Fruit fly (Drosophila melanogaster) whole organism, pupa: Measurements from ENCODE around the gene rudhira.
A peak's percentile ranks its signal among the peaks of the same experiment; 100 is the strongest.

Source experiments
- CG10348 ChIP-seq: fragments of 200-800 bp; sonication (Bioruptor generic); IDR thresholded peaks from 2 replicates; pipeline ENCODE4 v1.3.6; 2022; ENCODE audit warnings: missing biosample characterization, missing genetic modification characterization
- CG13204 ChIP-seq: fragments of 200-800 bp; sonication (Bioruptor generic); optimal IDR thresholded peaks from 2 replicates; lab custom pipeline; 2018; ENCODE audit warnings: missing biosample characterization, mild to moderate bottlenecking, missing genetic modification characterization, moderate library complexity
- CG14655 ChIP-seq: fragments of 200-800 bp; sonication (Bioruptor generic); optimal IDR thresholded peaks from 3 replicates; lab custom pipeline; 2017; ENCODE audit warnings: mild to moderate bottlenecking, missing biosample characterization, missing genetic modification reagents, missing genetic modification characterization
- CG15710 ChIP-seq: fragments of 200-800 bp; sonication (Bioruptor generic); optimal IDR thresholded peaks from 2 replicates; lab custom pipeline; 2018; ENCODE audit warnings: missing biosample characterization, mild to moderate bottlenecking, missing genetic modification characterization, moderate library complexity
- CG17806 ChIP-seq: fragments of 200-800 bp; sonication (Bioruptor generic); optimal IDR thresholded peaks from 2 replicates; lab custom pipeline; 2018; ENCODE audit warnings: missing biosample characterization, mild to moderate bottlenecking, missing genetic modification characterization, moderate library complexity
- CG32121 ChIP-seq: fragments of 200-800 bp; sonication (Bioruptor generic); IDR thresholded peaks from 2 replicates; pipeline ENCODE4 v1.3.6; 2022; ENCODE audit warnings: missing biosample characterization, missing genetic modification characterization
- CG34367 ChIP-seq: fragments of 200-800 bp; sonication (Bioruptor generic); optimal IDR thresholded peaks from 2 replicates; lab custom pipeline; 2018; ENCODE audit warnings: missing biosample characterization, mild to moderate bottlenecking, missing genetic modification characterization
- D1 ChIP-seq: fragments of 200-800 bp; sonication (Bioruptor generic); optimal IDR thresholded peaks from 2 replicates; lab custom pipeline; 2018; ENCODE audit warnings: missing biosample characterization, mild to moderate bottlenecking, missing genetic modification characterization, moderate library complexity
- EcR ChIP-seq: fragments of 200-800 bp; sonication (Bioruptor generic); optimal IDR thresholded peaks from 3 replicates; lab custom pipeline; 2019; ENCODE audit warnings: missing biosample characterization, missing genetic modification characterization, mild to moderate bottlenecking, moderate library complexity, missing genetic modification reagents
- Pif1A ChIP-seq: fragments of 200-800 bp; sonication (Bioruptor generic); optimal IDR thresholded peaks from 3 replicates; lab custom pipeline; 2016; ENCODE audit warnings: missing biosample characterization, missing genetic modification characterization
- Pif1B ChIP-seq: fragments of 200-800 bp; sonication (Bioruptor generic); optimal IDR thresholded peaks from 3 replicates; lab custom pipeline; 2016; ENCODE audit warnings: missing biosample characterization, missing genetic modification characterization

dm6 chrX:11846049-11846718 lies 29.5 kb downstream of the rudhira start, which contains the start of gene CG15740:
- TF ChIP-seq EcR (GFP tag; lab: Kevin White, UChicago) (no peak), CG13204 (GFP tag; lab: Kevin White, UChicago) (no peak), CG32121 (GFP tag; lab: Robert Waterston, UW) (peak; percentile 31; the same call in 1 of the 2 replicates), D1 (tag; lab: Kevin White, UChicago) (no peak), CG14655 (GFP tag; lab: Kevin White, UChicago) (no peak), CG34367 (tag; lab: Kevin White, UChicago) (no peak), Pif1B (no peak), Pif1A (GFP tag; lab: Kevin White, UChicago) (no peak), CG10348 (no peak), CG15710 (no peak), CG17806 (tag; lab: Kevin White, UChicago) (no peak)
